Worm (Caenorhabditis elegans): Measurements from ENCODE around the gene let-23.

ce11 chrII:9148079-9148478 is 49.2 kb upstream of the let-23 start:
- TF ChIP-seq ama-1 (optimal IDR thresholded peaks at IDR 0.05) (no peak), ama-1 (GFP tag; optimal IDR thresholded peaks at IDR 0.05) (no peak), lin-35 (GFP tag; optimal IDR thresholded peaks at IDR 0.05) (no peak), gei-17 (GFP tag; optimal IDR thresholded peaks at IDR 0.05) (no peak), madf-8 (GFP tag; conservative IDR thresholded peaks at IDR 0.05) (no peak), unc-130 (GFP tag; optimal IDR thresholded peaks at IDR 0.05) (no peak), chd-7 (tag; optimal IDR thresholded peaks at IDR 0.05) (no peak)

Measured in whole organism, young adult.